Fruit fly (Drosophila melanogaster) whole organism, embryonic: ENCODE results near the gene CG5731.

ENCODE experiments used
- BEAF-32 ChIP-seq: fragments of 200-800 bp; sonication (Bioruptor generic); optimal IDR thresholded peaks from 3 replicates; lab custom pipeline; 2017; ENCODE audit warnings: missing biosample characterization, missing genetic modification characterization, mild to moderate bottlenecking, moderate library complexity, missing genetic modification reagents
- CG10267 ChIP-seq: fragments of 200-800 bp; sonication (Bioruptor generic); optimal IDR thresholded peaks from 2 replicates; lab custom pipeline; 2018; ENCODE audit warnings: missing biosample characterization, mild to moderate bottlenecking, missing genetic modification characterization, moderate library complexity
- CG10321 ChIP-seq: fragments of 200-800 bp; sonication (Bioruptor generic); IDR thresholded peaks from 2 replicates; pipeline ENCODE4 v1.3.6; 2022; ENCODE audit warnings: missing biosample characterization, missing genetic modification characterization
- CG11504 ChIP-seq: fragments of 200-800 bp; sonication (Bioruptor generic); optimal IDR thresholded peaks from 3 replicates; lab custom pipeline; 2019; ENCODE audit warnings: missing biosample characterization, mild to moderate bottlenecking, missing genetic modification characterization, moderate library complexity
- CG12659 ChIP-seq: fragments of 200-800 bp; sonication (Bioruptor generic); optimal IDR thresholded peaks from 3 replicates; lab custom pipeline; 2017; ENCODE audit warnings: mild to moderate bottlenecking, missing biosample characterization, missing genetic modification reagents, missing genetic modification characterization
- CG13296 ChIP-seq: fragments of 200-800 bp; sonication (Bioruptor generic); optimal IDR thresholded peaks from 3 replicates; lab custom pipeline; 2018; ENCODE audit warnings: missing biosample characterization, mild to moderate bottlenecking, missing genetic modification characterization
- CG13424 ChIP-seq: fragments of 200-800 bp; sonication (Bioruptor generic); optimal IDR thresholded peaks from 2 replicates; lab custom pipeline; 2019; ENCODE audit warnings: missing biosample characterization, mild to moderate bottlenecking, missing genetic modification characterization, moderate library complexity
- CG1603 ChIP-seq: fragments of 200-800 bp; sonication (Bioruptor generic); optimal IDR thresholded peaks from 2 replicates; lab custom pipeline; 2019; ENCODE audit warnings: missing biosample characterization, mild to moderate bottlenecking, missing genetic modification characterization, moderate library complexity
- CG16813 ChIP-seq: fragments of 200-800 bp; sonication (Bioruptor generic); IDR thresholded peaks from 3 replicates; pipeline ENCODE4 v1.3.6; 2022; ENCODE audit warnings: missing biosample characterization, missing genetic modification characterization; ENCODE audit not compliant: partially characterized antibody
- CG2116 ChIP-seq: fragments of 200-800 bp; sonication (Bioruptor generic); optimal IDR thresholded peaks from 3 replicates; lab custom pipeline; 2018; ENCODE audit warnings: missing biosample characterization, mild to moderate bottlenecking, missing genetic modification characterization
- CG2712 ChIP-seq: fragments of 200-800 bp; optimal IDR thresholded peaks from 3 replicates; lab custom pipeline; 2019; ENCODE audit warnings: missing biosample characterization, mild to moderate bottlenecking, missing genetic modification characterization, moderate library complexity
- CG30020 ChIP-seq: fragments of 200-800 bp; optimal IDR thresholded peaks from 2 replicates; lab custom pipeline; 2019; ENCODE audit warnings: missing biosample characterization, mild to moderate bottlenecking, missing genetic modification characterization, moderate library complexity
- CG32532 ChIP-seq: fragments of 200-800 bp; sonication (Bioruptor generic); IDR thresholded peaks from 2 replicates; pipeline ENCODE4 v1.3.6; 2022; ENCODE audit warnings: missing biosample characterization, missing genetic modification characterization
- CG34224 ChIP-seq: fragments of 200-800 bp; sonication (Bioruptor generic); IDR thresholded peaks from 3 replicates; pipeline ENCODE4 v1.3.6; 2022; ENCODE audit warnings: missing biosample characterization, missing genetic modification characterization; ENCODE audit not compliant: partially characterized antibody
- CG34422 ChIP-seq: fragments of 200-800 bp; sonication (Bioruptor generic); IDR thresholded peaks from 3 replicates; pipeline ENCODE4 v1.3.6; 2022; ENCODE audit warnings: missing biosample characterization, missing genetic modification characterization
- CG4617 ChIP-seq: fragments of 200-800 bp; sonication (Bioruptor generic); optimal IDR thresholded peaks from 3 replicates; lab custom pipeline; 2016; ENCODE audit warnings: missing biosample characterization, missing genetic modification characterization, borderline replicate concordance
- CG6254 ChIP-seq: fragments of 200-800 bp; sonication (Bioruptor generic); optimal IDR thresholded peaks from 3 replicates; lab custom pipeline; 2017; ENCODE audit warnings: mild to moderate bottlenecking, missing biosample characterization, missing genetic modification reagents, missing genetic modification characterization
- CG8924 ChIP-seq: fragments of 200-800 bp; optimal IDR thresholded peaks from 3 replicates; lab custom pipeline; 2019; ENCODE audit warnings: missing biosample characterization, mild to moderate bottlenecking, missing genetic modification characterization, moderate library complexity
- CG9797 ChIP-seq: fragments of 200-800 bp; sonication (Bioruptor generic); optimal IDR thresholded peaks from 3 replicates; lab custom pipeline; 2018; ENCODE audit warnings: missing biosample characterization, mild to moderate bottlenecking, missing genetic modification characterization
- Deaf1 ChIP-seq: fragments of 200-800 bp; optimal IDR thresholded peaks from 3 replicates; lab custom pipeline; 2019; ENCODE audit warnings: missing biosample characterization, mild to moderate bottlenecking, missing genetic modification characterization, moderate library complexity
- Dek ChIP-seq: fragments of 200-800 bp; sonication (Bioruptor generic); optimal IDR thresholded peaks from 3 replicates; lab custom pipeline; 2019; ENCODE audit warnings: missing biosample characterization, mild to moderate bottlenecking, missing genetic modification characterization, moderate library complexity
- Dll ChIP-seq: fragments of 200-800 bp; sonication (Bioruptor generic); IDR thresholded peaks from 4 replicates; pipeline ENCODE4 v1.3.6; 2022; ENCODE audit warnings: missing biosample characterization, missing genetic modification characterization; ENCODE audit not compliant: partially characterized antibody
- Ets97D ChIP-seq: fragments of 200-800 bp; sonication (Bioruptor generic); optimal IDR thresholded peaks from 3 replicates; lab custom pipeline; 2016; ENCODE audit warnings: missing biosample characterization, missing genetic modification characterization
- MESR4 ChIP-seq: fragments of 200-800 bp; sonication (Bioruptor generic); optimal IDR thresholded peaks from 2 replicates; lab custom pipeline; 2018; ENCODE audit warnings: missing biosample characterization, mild to moderate bottlenecking, missing genetic modification characterization, moderate library complexity
- Med ChIP-seq: fragments of 200-800 bp; sonication (Bioruptor generic); peaks from one replicate; lab custom pipeline; 2016; ENCODE audit warnings: missing biosample characterization, missing genetic modification characterization, mild to moderate bottlenecking, inconsistent platforms, moderate library complexity
- Myb ChIP-seq: fragments of 200-800 bp; sonication (Bioruptor generic); optimal IDR thresholded peaks from 2 replicates; lab custom pipeline; 2016; ENCODE audit warnings: missing biosample characterization, missing genetic modification characterization
- YL-1 ChIP-seq: fragments of 200-800 bp; sonication (Bioruptor generic); optimal IDR thresholded peaks from 3 replicates; lab custom pipeline; 2017; ENCODE audit warnings: missing biosample characterization, mild to moderate bottlenecking, missing genetic modification characterization
- ab ChIP-seq: fragments of 200-800 bp; sonication (Bioruptor generic); optimal IDR thresholded peaks from 2 replicates; lab custom pipeline; 2016; ENCODE audit warnings: missing biosample characterization, missing genetic modification characterization
- amos ChIP-seq: fragments of 200-800 bp; sonication (Bioruptor generic); IDR thresholded peaks from 2 replicates; pipeline ENCODE4 v1.3.6; 2022; ENCODE audit warnings: missing biosample characterization, missing genetic modification characterization; ENCODE audit not compliant: partially characterized antibody
- bigmax ChIP-seq: fragments of 200-800 bp; sonication (Bioruptor generic); optimal IDR thresholded peaks from 2 replicates; lab custom pipeline; 2018; ENCODE audit warnings: missing biosample characterization, mild to moderate bottlenecking, missing genetic modification characterization
- cg ChIP-seq: fragments of 200-800 bp; sonication (Bioruptor generic); optimal IDR thresholded peaks from 3 replicates; lab custom pipeline; 2019; ENCODE audit warnings: missing biosample characterization, mild to moderate bottlenecking, missing genetic modification characterization, moderate library complexity
- gfzf ChIP-seq: fragments of 200-800 bp; sonication (Bioruptor generic); optimal IDR thresholded peaks from 2 replicates; lab custom pipeline; 2016; ENCODE audit warnings: missing biosample characterization, mild to moderate bottlenecking, missing genetic modification characterization, moderate library complexity
- grau ChIP-seq: fragments of 200-800 bp; optimal IDR thresholded peaks from 3 replicates; lab custom pipeline; 2019; ENCODE audit warnings: missing biosample characterization, mild to moderate bottlenecking, missing genetic modification characterization, moderate library complexity
- her ChIP-seq: fragments of 200-800 bp; sonication (Bioruptor generic); optimal IDR thresholded peaks from 2 replicates; lab custom pipeline; 2016; ENCODE audit warnings: missing biosample characterization, missing genetic modification characterization
- lbe ChIP-seq: fragments of 200-800 bp; sonication (Bioruptor generic); optimal IDR thresholded peaks from 2 replicates; lab custom pipeline; 2016; ENCODE audit warnings: missing biosample characterization, mild to moderate bottlenecking, missing genetic modification characterization
- maf-S ChIP-seq: fragments of 200-800 bp; sonication (Bioruptor generic); optimal IDR thresholded peaks from 2 replicates; lab custom pipeline; 2016; ENCODE audit warnings: missing biosample characterization, missing genetic modification characterization
- mld ChIP-seq: fragments of 200-800 bp; sonication (Bioruptor generic); IDR thresholded peaks from 3 replicates; pipeline ENCODE4 v1.3.6; 2022; ENCODE audit warnings: missing biosample characterization, missing genetic modification characterization; ENCODE audit not compliant: partially characterized antibody
- pita ChIP-seq: fragments of 200-800 bp; sonication (Bioruptor generic); optimal IDR thresholded peaks from 2 replicates; lab custom pipeline; 2017; ENCODE audit warnings: missing biosample characterization, mild to moderate bottlenecking, missing genetic modification characterization
- pzg ChIP-seq: fragments of 200-800 bp; sonication (Bioruptor generic); optimal IDR thresholded peaks from 3 replicates; lab custom pipeline; 2018; ENCODE audit warnings: missing biosample characterization, mild to moderate bottlenecking, missing genetic modification characterization, moderate library complexity
- ro ChIP-seq: fragments of 200-800 bp; sonication (Bioruptor generic); IDR thresholded peaks from 2 replicates; pipeline ENCODE4 v1.3.6; 2022; ENCODE audit warnings: missing biosample characterization, missing genetic modification characterization
- row ChIP-seq: fragments of 200-800 bp; sonication (Bioruptor generic); IDR thresholded peaks from 3 replicates; pipeline ENCODE4 v1.3.6; 2022; ENCODE audit warnings: missing biosample characterization, missing genetic modification characterization
- stwl ChIP-seq: fragments of 200-800 bp; sonication (Bioruptor generic); optimal IDR thresholded peaks from 3 replicates; lab custom pipeline; 2018; ENCODE audit warnings: missing biosample characterization, mild to moderate bottlenecking, missing genetic modification characterization, moderate library complexity
- trem ChIP-seq: fragments of 200-800 bp; optimal IDR thresholded peaks from 3 replicates; lab custom pipeline; 2019; ENCODE audit warnings: missing biosample characterization, mild to moderate bottlenecking, missing genetic modification characterization, moderate library complexity
- wek ChIP-seq: fragments of 200-800 bp; sonication (Bioruptor generic); optimal IDR thresholded peaks from 3 replicates; lab custom pipeline; 2018; ENCODE audit warnings: missing biosample characterization, mild to moderate bottlenecking, missing genetic modification characterization, moderate library complexity

CG5731 gene

dm6 chr2L:10206633-10207162 is 2.8 kb downstream of the CG5731 start, which contains the start of gene Snx17 (continued):
- TF ChIP-seq CG16813 (GFP tag; lab: Robert Waterston, UW) (0 out of 3 replicates have a peak, but pooled peaks have one; percentile 22), CG2712 (tag; lab: Kevin White, UChicago) (no peak), maf-S (GFP tag; lab: Kevin White, UChicago) (no peak), wek (GFP tag; lab: Kevin White, UChicago) (peak; percentile 26)

- TF ChIP-seq Med (GFP tag; lab: Kevin White, UChicago) (peak; percentile 53), CG34422 (0 out of 3 replicates have a peak, but pooled peaks have one; percentile 24), CG1603 (tag; lab: Kevin White, UChicago) (no peak)
Measured at dm6 chr2L:10205940-10206339, 3.6 kb downstream of the CG5731 start.

DNA sequence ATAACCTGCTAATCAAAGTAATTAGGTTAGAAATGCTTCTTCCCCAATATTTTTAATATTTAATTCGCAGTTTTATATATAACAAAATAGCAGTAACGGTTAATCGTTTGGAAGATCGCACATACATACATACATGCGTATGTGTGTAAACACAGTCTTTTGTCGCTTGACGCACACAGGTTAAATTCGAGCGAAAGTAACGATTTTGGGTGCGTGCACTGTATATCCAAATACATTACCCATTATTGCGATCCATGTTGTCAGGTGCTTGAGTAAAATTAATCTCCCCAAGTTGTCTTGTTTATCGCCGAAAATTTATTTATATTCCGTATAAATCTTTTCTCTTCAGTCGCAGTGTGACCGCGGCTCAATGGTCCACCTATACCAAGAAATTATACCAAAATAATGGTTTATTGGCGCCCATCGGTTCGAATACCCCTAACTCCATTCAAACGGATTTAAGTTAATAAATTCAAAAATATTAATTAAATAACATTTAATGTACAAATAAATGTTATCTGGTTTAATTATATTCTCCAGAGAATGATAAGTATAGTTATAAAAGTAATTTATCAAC is 5.5 kb downstream of the CG5731 start, which contains the start of gene CG34159:
CG34159 (minus strand) TSS at position 385 of the 577 bp plus-strand sequence.
- peak; percentile 65 for TF ChIP-seq CG9797 (GFP tag; lab: Kevin White, UChicago)
- no peak for TF ChIP-seq Dek (tag; lab: Kevin White, UChicago)
- TF ChIP-seq CG11504: no peak
- TF ChIP-seq ro: no peak
- TF ChIP-seq row (GFP tag; lab: Robert Waterston, UW): no peak
- no peak for TF ChIP-seq CG6254 (GFP tag; lab: Kevin White, UChicago)
- TF ChIP-seq stwl (tag; lab: Kevin White, UChicago): peak; percentile 40
- peak; percentile 12 for TF ChIP-seq CG10267
- no peak for TF ChIP-seq CG32532
- peak; percentile 90 for TF ChIP-seq MESR4 (GFP tag; lab: Kevin White, UChicago)
- TF ChIP-seq Deaf1 (tag; lab: Kevin White, UChicago): no peak
- peak; percentile 43 for TF ChIP-seq lbe (GFP tag; lab: Kevin White, UChicago)
- TF ChIP-seq CG34224 (GFP tag; lab: Robert Waterston, UW): no peak; the same call in 2 of the 3 replicates
- peak; percentile 55 for TF ChIP-seq pzg (GFP tag; lab: Kevin White, UChicago)
- TF ChIP-seq CG4617 (GFP tag; lab: Kevin White, UChicago): peak; percentile 90
- TF ChIP-seq bigmax (GFP tag; lab: Kevin White, UChicago): peak; percentile 41
- peak; percentile 70 for TF ChIP-seq gfzf
- no peak for TF ChIP-seq her
- TF ChIP-seq CG10321 (GFP tag; lab: Robert Waterston, UW): no peak
- TF ChIP-seq trem: peak; percentile 50
- TF ChIP-seq BEAF-32 (GFP tag; lab: Kevin White, UChicago): peak; percentile 9
- peak; percentile 33 for TF ChIP-seq CG8924 (tag; lab: Kevin White, UChicago)
- TF ChIP-seq CG2116 (GFP tag; lab: Kevin White, UChicago): peak; percentile 18
- TF ChIP-seq mld (GFP tag; lab: Robert Waterston, UW): no peak
- peak; percentile 22 for TF ChIP-seq Med (GFP tag; lab: Kevin White, UChicago)
- TF ChIP-seq CG13296 (GFP tag; lab: Kevin White, UChicago): no peak
- no peak for TF ChIP-seq ab (GFP tag; lab: Kevin White, UChicago)
- peak; percentile 56 for TF ChIP-seq Myb (GFP tag; lab: Kevin White, UChicago)
- peak; percentile 81 for TF ChIP-seq cg (GFP tag; lab: Kevin White, UChicago)
- TF ChIP-seq CG12659: peak; percentile 62
- TF ChIP-seq Ets97D (GFP tag; lab: Kevin White, UChicago): peak; percentile 7
- peak; percentile 62 for TF ChIP-seq YL-1 (GFP tag; lab: Kevin White, UChicago)
- TF ChIP-seq CG30020 (tag; lab: Kevin White, UChicago): peak; percentile 64
- TF ChIP-seq pita (GFP tag; lab: Kevin White, UChicago): no peak
- no peak for TF ChIP-seq amos (GFP tag; lab: Robert Waterston, UW)
- TF ChIP-seq grau: peak; percentile 29
- TF ChIP-seq Dll (GFP tag; lab: Robert Waterston, UW): peak; percentile 21; the same call in 1 of the 4 replicates
- no peak for TF ChIP-seq CG13424 (tag; lab: Kevin White, UChicago)
